Worm (Caenorhabditis elegans) whole organism, late embryonic: ENCODE results near the gene Y53G8AM.8.

Source experiments
- elt-4 ChIP-seq: sonication (generic microtip); optimal IDR thresholded peaks from 2 replicates; lab custom pipeline; 2016; ENCODE audit warnings: missing genetic modification characterization, missing compliant biosample characterization
- gmeb-2 ChIP-seq: sonication (generic microtip); optimal IDR thresholded peaks from 2 replicates; lab custom pipeline; 2016; ENCODE audit warnings: missing genetic modification characterization, inconsistent platforms, missing compliant biosample characterization
- nhr-11 ChIP-seq: fragments of 150-350 bp; optimal IDR thresholded peaks from 2 replicates; lab custom pipeline; 2014; ENCODE audit warnings: missing biosample characterization, missing genetic modification characterization
- pqm-1 ChIP-seq: sonication (generic microtip); optimal IDR thresholded peaks from 2 replicates; lab custom pipeline; 2016; ENCODE audit warnings: missing genetic modification characterization, missing compliant biosample characterization
- rnt-1 ChIP-seq: sonication (generic microtip); optimal IDR thresholded peaks from 2 replicates; lab custom pipeline; 2016; ENCODE audit warnings: missing genetic modification characterization, missing compliant biosample characterization

DNA sequence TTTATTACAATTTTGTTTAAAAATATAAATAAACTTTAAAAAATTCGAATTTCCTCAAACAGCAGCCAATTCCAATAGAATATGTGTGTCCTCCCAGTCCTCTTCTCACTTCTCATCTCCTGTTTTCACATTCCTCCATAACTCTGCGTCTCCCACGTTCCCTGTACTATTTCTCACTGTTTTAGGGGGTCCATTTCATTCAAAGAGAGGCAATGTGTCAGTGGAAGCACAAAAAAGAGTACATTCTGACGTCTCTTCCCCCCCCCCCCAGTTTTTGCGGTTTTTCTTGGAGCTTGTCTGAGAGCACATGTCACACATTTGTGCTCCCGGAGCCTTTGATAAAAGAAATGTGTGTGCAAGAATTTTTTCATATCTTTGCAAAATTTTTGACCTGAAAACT lies 26.0 kb upstream of the Y53G8AM.8 start:
- TF ChIP-seq elt-4 (tag; lab: Kevin White, UChicago) (no peak), gmeb-2 (tag; lab: Kevin White, UChicago) (no peak), nhr-11 (tag; lab: Kevin White, UChicago) (no peak), pqm-1 (no peak), rnt-1 (peak; percentile 83)
